Fruit fly (Drosophila melanogaster): ENCODE measurements around the gene CG32017.

- TF ChIP-seq ttk (optimal IDR thresholded peaks at IDR 0.05): no peak
- TF ChIP-seq Sin3A (optimal IDR thresholded peaks at IDR 0.05): no peak
- no peak for TF ChIP-seq insv (optimal IDR thresholded peaks at IDR 0.05)
- no peak for TF ChIP-seq h (optimal IDR thresholded peaks at IDR 0.05)
- TF ChIP-seq Myc (optimal IDR thresholded peaks at IDR 0.05): no peak
- TF ChIP-seq psq (optimal IDR thresholded peaks at IDR 0.05): no peak
Observed at dm6 chr4:1185468-1185867, 23.5 kb upstream of the CG32017 start, which contains the start of gene CG33521.
